Fruit fly (Drosophila melanogaster): ENCODE data around the gene OXA1L.

dm6 chr3L:10891414-10891813 lies 5.1 kb upstream of the OXA1L start, which contains the start of gene Cpr67Fa2:
- TF ChIP-seq CG11617 (GFP tag; optimal IDR thresholded peaks at IDR 0.05) (no peak), CG5204 (GFP tag; optimal IDR thresholded peaks at IDR 0.05) (no peak), Mnt (GFP tag; optimal IDR thresholded peaks at IDR 0.05) (no peak), kay (GFP tag; ENCODE audit: borderline replicate concordance) (no peak), CG12768 (GFP tag; optimal IDR thresholded peaks at IDR 0.05) (no peak), tj (GFP tag; optimal IDR thresholded peaks at IDR 0.05) (no peak), cnc (optimal IDR thresholded peaks at IDR 0.05) (no peak), CG7045 (GFP tag; optimal IDR thresholded peaks at IDR 0.05) (no peak), CG14711 (tag; optimal IDR thresholded peaks at IDR 0.05) (no peak), toe (GFP tag; optimal IDR thresholded peaks at IDR 0.05) (no peak), bab1 (GFP tag; optimal IDR thresholded peaks at IDR 0.05) (no peak)

Measured in whole organism, adult.